Worm (Caenorhabditis elegans) whole organism, L4 larva: ENCODE data around the gene dcap-2.

Experiments
- F44E2.7 ChIP-seq: fragments of 200-800 bp; sonication (Bioruptor generic); IDR thresholded peaks from 2 replicates; pipeline ENCODE4 v2.1.2; 2022; ENCODE audit warnings: missing genetic modification characterization, missing compliant biosample characterization
- Y48G9A.11 ChIP-seq: fragments of 200-800 bp; sonication (Bioruptor generic); IDR thresholded peaks from 2 replicates; pipeline ENCODE4 v1.3.6; 2022; ENCODE audit warnings: missing genetic modification reagents, missing genetic modification characterization, missing compliant biosample characterization
- Y5F2A.4 ChIP-seq: fragments of 200-800 bp; sonication (Bioruptor generic); optimal IDR thresholded peaks from 2 replicates; lab custom pipeline; 2018; ENCODE audit warnings: mild to moderate bottlenecking, missing genetic modification characterization, missing compliant biosample characterization
- ZK546.5 ChIP-seq, 2 experiments: sonication (generic microtip); optimal IDR thresholded peaks; 2 replicates each; lab custom pipeline; 2017; ENCODE audit warnings: missing biosample characterization in 2 of 2, missing genetic modification characterization in 2 of 2
- aly-2 ChIP-seq: sonication (generic microtip); optimal IDR thresholded peaks from 2 replicates; lab custom pipeline; 2018; ENCODE audit warnings: missing biosample characterization, missing genetic modification characterization
- ceh-20 ChIP-seq: fragments of 200-800 bp; sonication (Bioruptor generic); IDR thresholded peaks from 2 replicates; pipeline ENCODE4 v1.3.6; 2022; ENCODE audit warnings: missing genetic modification reagents, missing genetic modification characterization, missing compliant biosample characterization
- ceh-44 ChIP-seq: fragments of 200-800 bp; sonication (Bioruptor generic); IDR thresholded peaks from 2 replicates; pipeline ENCODE4 v1.3.6; 2022; ENCODE audit warnings: missing genetic modification reagents, missing genetic modification characterization, missing compliant biosample characterization
- ces-1 ChIP-seq: fragments of 150-350 bp; sonication (generic microtip); optimal IDR thresholded peaks from 4 replicates; lab custom pipeline; 2014; ENCODE audit warnings: missing biosample characterization, missing genetic modification reagents, missing genetic modification characterization
- cey-2 ChIP-seq: sonication (generic microtip); optimal IDR thresholded peaks from 3 replicates; lab custom pipeline; 2017; ENCODE audit warnings: missing genetic modification characterization, mild to moderate bottlenecking, missing compliant biosample characterization, antibody characterized with exemption, borderline replicate concordance; ENCODE audit not compliant: insufficient read depth
- ctbp-1 ChIP-seq: fragments of 200-800 bp; sonication (Bioruptor generic); IDR thresholded peaks from 2 replicates; pipeline ENCODE4 v1.3.6; 2022; ENCODE audit warnings: missing genetic modification reagents, missing genetic modification characterization, missing compliant biosample characterization
- daf-12 ChIP-seq: fragments of 150-350 bp; optimal IDR thresholded peaks from 2 replicates; lab custom pipeline; 2014; ENCODE audit warnings: missing biosample characterization, missing genetic modification reagents, missing genetic modification characterization
- daf-16 ChIP-seq, 3 experiments: sonication (generic microtip); optimal IDR thresholded peaks; 2 replicates each; lab custom pipeline; 2016 to 2017; ENCODE audit warnings: missing genetic modification characterization in 3 of 3, missing genetic modification reagents in 3 of 3, mild to moderate bottlenecking in 2 of 3, missing compliant biosample characterization in 2 of 3, missing biosample characterization in 1 of 3, moderate library complexity in 1 of 3
- daf-8 ChIP-seq: fragments of 200-800 bp; sonication (Bioruptor generic); IDR thresholded peaks from 2 replicates; pipeline ENCODE4 v1.3.6; 2022; ENCODE audit warnings: missing genetic modification characterization, missing compliant biosample characterization
- fkh-10 ChIP-seq: fragments of 150-350 bp; optimal IDR thresholded peaks from 2 replicates; lab custom pipeline; 2014; ENCODE audit warnings: missing biosample characterization, missing genetic modification reagents, missing genetic modification characterization
- hlh-11 ChIP-seq: fragments of 200-800 bp; sonication (Bioruptor generic); optimal IDR thresholded peaks from 2 replicates; lab custom pipeline; 2018; ENCODE audit warnings: mild to moderate bottlenecking, missing genetic modification characterization, missing compliant biosample characterization
- hlh-30 ChIP-seq: sonication (generic microtip); optimal IDR thresholded peaks from 2 replicates; lab custom pipeline; 2017; ENCODE audit warnings: antibody characterized with exemption, mild to moderate bottlenecking, missing genetic modification characterization, missing compliant biosample characterization; ENCODE audit not compliant: insufficient read depth
- jun-1 ChIP-seq: fragments of 150-350 bp; optimal IDR thresholded peaks from 2 replicates; lab custom pipeline; 2014; ENCODE audit warnings: missing biosample characterization, missing genetic modification reagents, missing genetic modification characterization
- lin-1 ChIP-seq: fragments of 200-800 bp; sonication (Bioruptor generic); IDR thresholded peaks from 2 replicates; pipeline ENCODE4 v1.3.6; 2022; ENCODE audit warnings: missing genetic modification reagents, missing genetic modification characterization, missing compliant biosample characterization
- lir-3 ChIP-seq: sonication (generic microtip); optimal IDR thresholded peaks from 2 replicates; lab custom pipeline; 2016; ENCODE audit warnings: mild to moderate bottlenecking, missing genetic modification characterization, missing compliant biosample characterization
- mes-2 ChIP-seq: sonication (generic microtip); optimal IDR thresholded peaks from 2 replicates; lab custom pipeline; 2016; ENCODE audit warnings: missing genotype, mild to moderate bottlenecking, missing genetic modification characterization, missing compliant biosample characterization; ENCODE audit not compliant: poor library complexity, severe bottlenecking
- mxl-3 ChIP-seq: fragments of 200-800 bp; sonication (Bioruptor generic); optimal IDR thresholded peaks from 2 replicates; lab custom pipeline; 2018; ENCODE audit warnings: mild to moderate bottlenecking, missing genetic modification characterization, missing compliant biosample characterization
- nhr-11 ChIP-seq: fragments of 150-350 bp; optimal IDR thresholded peaks from 2 replicates; lab custom pipeline; 2014; ENCODE audit warnings: missing biosample characterization, missing genetic modification characterization
- nhr-111 ChIP-seq: fragments of 200-800 bp; sonication (Bioruptor generic); optimal IDR thresholded peaks from 2 replicates; lab custom pipeline; 2018; ENCODE audit warnings: mild to moderate bottlenecking, missing genetic modification characterization, missing compliant biosample characterization
- nhr-237 ChIP-seq: sonication (generic microtip); optimal IDR thresholded peaks from 2 replicates; lab custom pipeline; 2017; ENCODE audit warnings: missing biosample characterization, missing genetic modification characterization
- nhr-25 ChIP-seq: sonication (generic microtip); optimal IDR thresholded peaks from 2 replicates; lab custom pipeline; 2017; ENCODE audit warnings: missing genetic modification characterization, mild to moderate bottlenecking, missing compliant biosample characterization, antibody characterized with exemption, moderate library complexity, borderline replicate concordance; ENCODE audit not compliant: insufficient read depth
- nhr-28 ChIP-seq: fragments of 150-350 bp; optimal IDR thresholded peaks from 2 replicates; lab custom pipeline; 2014; ENCODE audit warnings: missing biosample characterization, missing genetic modification characterization
- nhr-6 ChIP-seq: fragments of 150-350 bp; optimal IDR thresholded peaks from 2 replicates; lab custom pipeline; 2014; ENCODE audit warnings: missing biosample characterization, missing genetic modification characterization
- nhr-76 ChIP-seq: fragments of 150-350 bp; optimal IDR thresholded peaks from 2 replicates; lab custom pipeline; 2014; ENCODE audit warnings: missing biosample characterization, missing genetic modification characterization
- php-3 ChIP-seq: fragments of 200-800 bp; sonication (Bioruptor generic); IDR thresholded peaks from 2 replicates; pipeline ENCODE4 v1.3.6; 2022; ENCODE audit warnings: missing genetic modification reagents, missing genetic modification characterization, missing compliant biosample characterization
- set-16 ChIP-seq: fragments of 200-800 bp; sonication (Bioruptor generic); IDR thresholded peaks from 2 replicates; pipeline ENCODE4 v1.3.6; 2022; ENCODE audit warnings: missing genetic modification reagents, missing genetic modification characterization, missing compliant biosample characterization
- skn-1 ChIP-seq: fragments of 150-350 bp; optimal IDR thresholded peaks from 2 replicates; lab custom pipeline; 2014; ENCODE audit warnings: missing biosample characterization, missing genetic modification characterization
- spr-1 ChIP-seq: sonication (generic microtip); optimal IDR thresholded peaks from 2 replicates; lab custom pipeline; 2016; ENCODE audit warnings: mild to moderate bottlenecking, missing genetic modification characterization, missing compliant biosample characterization
- spr-3 ChIP-seq: fragments of 200-800 bp; sonication (Bioruptor generic); optimal IDR thresholded peaks from 2 replicates; lab custom pipeline; 2018; ENCODE audit warnings: mild to moderate bottlenecking, missing genetic modification characterization, missing compliant biosample characterization
- tag-97 ChIP-seq: fragments of 200-800 bp; sonication (Bioruptor generic); IDR thresholded peaks from 2 replicates; pipeline ENCODE4 v1.3.6; 2022; ENCODE audit warnings: missing genetic modification characterization, missing compliant biosample characterization
- vab-7 ChIP-seq: fragments of 200-800 bp; sonication (Bioruptor generic); IDR thresholded peaks from 2 replicates; pipeline ENCODE4 v1.3.6; 2022; ENCODE audit warnings: missing genetic modification reagents, missing genetic modification characterization, missing compliant biosample characterization
- zag-1 ChIP-seq: fragments of 150-350 bp; optimal IDR thresholded peaks from 2 replicates; lab custom pipeline; 2014; ENCODE audit warnings: missing biosample characterization, missing genetic modification characterization
- zfp-2 ChIP-seq: sonication (generic microtip); optimal IDR thresholded peaks from 2 replicates; lab custom pipeline; 2016; ENCODE audit warnings: mild to moderate bottlenecking, missing genetic modification characterization, missing compliant biosample characterization
- ztf-11 ChIP-seq: fragments of 150-350 bp; optimal IDR thresholded peaks from 2 replicates; lab custom pipeline; 2014; ENCODE audit warnings: missing biosample characterization, missing genetic modification characterization

dcap-2 gene

DNA sequence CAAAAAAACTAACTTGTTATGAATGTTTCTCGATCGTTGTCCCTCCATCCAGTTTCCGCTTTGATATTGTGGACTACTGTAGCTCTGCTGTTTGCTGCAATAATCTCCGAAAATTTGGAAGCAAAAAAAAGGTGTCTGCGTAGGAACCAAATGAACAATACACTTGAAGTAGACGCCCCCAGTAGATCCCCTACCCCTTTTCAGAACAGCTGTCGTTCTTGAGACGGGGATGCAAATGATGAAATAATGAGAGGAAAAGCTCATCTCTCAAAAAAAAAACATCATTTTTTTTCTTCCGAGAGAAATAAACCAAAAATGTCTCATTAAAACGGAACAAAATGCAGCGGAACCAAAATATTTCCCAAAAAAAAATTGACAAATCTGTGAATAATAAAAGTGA is 35.7 kb upstream of the dcap-2 start:
- TF ChIP-seq nhr-28 (no peak), spr-1 (tag; lab: Kevin White, UChicago) (no peak), spr-3 (GFP tag; lab: Kevin White, UChicago) (no peak), nhr-237 (no peak), nhr-11 (tag; lab: Kevin White, UChicago) (no peak), hlh-30 (tag; lab: Kevin White, UChicago) (no peak), nhr-6 (no peak), vab-7 (GFP tag; lab: Robert Waterston, UW) (no peak), set-16 (GFP tag; lab: Robert Waterston, UW) (no peak), zfp-2 (tag; lab: Kevin White, UChicago) (no peak), daf-16 (GFP tag; optimal IDR thresholded peaks at IDR 0.05; lab: Kevin White, UChicago) (no peak), daf-16 (tag; optimal IDR thresholded peaks at IDR 0.05; lab: Kevin White, UChicago) (no peak), ctbp-1 (GFP tag; lab: Robert Waterston, UW) (no peak), daf-12 (tag; lab: Kevin White, UChicago) (no peak), F44E2.7 (no peak), nhr-25 (tag; lab: Kevin White, UChicago) (no peak), mxl-3 (GFP tag; lab: Kevin White, UChicago) (no peak), cey-2 (no peak), ceh-20 (GFP tag; lab: Robert Waterston, UW) (no peak)

DNA sequence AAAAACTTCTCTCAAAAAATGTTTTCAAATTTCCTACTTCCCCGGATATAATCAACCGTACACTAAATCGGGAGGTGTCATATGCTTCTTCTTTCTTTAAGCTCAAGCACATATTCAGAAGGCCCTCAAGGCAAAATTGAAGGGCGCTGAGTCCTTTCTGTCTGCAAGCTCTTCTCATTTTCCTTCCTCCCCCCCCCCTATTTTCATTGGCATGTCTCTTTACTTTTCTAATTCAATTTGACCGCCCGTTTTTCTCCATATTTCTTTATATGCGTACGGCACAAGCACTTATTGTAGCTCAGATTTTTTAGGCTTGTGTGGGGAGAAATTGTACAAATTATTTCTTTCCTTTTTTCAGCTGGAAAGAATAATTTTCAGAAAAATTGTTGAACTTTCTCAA is 33.8 kb upstream of the dcap-2 start:
- no peak for TF ChIP-seq nhr-76 (tag; lab: Kevin White, UChicago)
- peak; percentile 17 for TF ChIP-seq fkh-10 (GFP tag; lab: Kevin White, UChicago)

DNA sequence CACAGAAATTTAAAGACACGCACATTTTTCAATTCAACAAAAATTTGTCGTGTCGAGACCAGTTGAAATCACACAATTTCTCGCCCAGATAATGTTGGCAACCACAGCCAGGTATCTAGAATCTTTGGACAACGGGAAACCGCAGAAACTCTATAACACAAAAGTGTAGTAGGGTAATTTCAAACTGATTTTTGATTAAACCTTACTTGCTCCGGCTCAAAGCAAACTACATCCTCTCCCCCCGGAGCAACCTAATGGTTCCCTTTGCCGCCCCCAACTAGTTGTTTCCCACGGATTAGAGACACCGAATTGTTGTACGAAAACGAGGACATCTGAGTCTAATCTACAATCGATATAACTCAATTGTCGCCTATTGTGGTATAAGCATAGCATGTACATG is 32.7 kb upstream of the dcap-2 start:
- TF ChIP-seq tag-97 (GFP tag; lab: Robert Waterston, UW) (no peak), php-3 (GFP tag; lab: Robert Waterston, UW) (no peak), F44E2.7 (no peak), ceh-44 (GFP tag; lab: Robert Waterston, UW) (no peak), skn-1 (tag; lab: Kevin White, UChicago) (no peak), Y5F2A.4 (GFP tag; lab: Kevin White, UChicago) (no peak), hlh-11 (tag; lab: Kevin White, UChicago) (no peak), aly-2 (tag; lab: Kevin White, UChicago) (no peak), lir-3 (no peak), ZK546.5 (tag; optimal IDR thresholded peaks at IDR 0.05; lab: Kevin White, UChicago) (no peak), ztf-11 (tag; lab: Kevin White, UChicago) (no peak), zag-1 (tag; lab: Kevin White, UChicago) (no peak), Y48G9A.11 (GFP tag; lab: Robert Waterston, UW) (no peak)

DNA sequence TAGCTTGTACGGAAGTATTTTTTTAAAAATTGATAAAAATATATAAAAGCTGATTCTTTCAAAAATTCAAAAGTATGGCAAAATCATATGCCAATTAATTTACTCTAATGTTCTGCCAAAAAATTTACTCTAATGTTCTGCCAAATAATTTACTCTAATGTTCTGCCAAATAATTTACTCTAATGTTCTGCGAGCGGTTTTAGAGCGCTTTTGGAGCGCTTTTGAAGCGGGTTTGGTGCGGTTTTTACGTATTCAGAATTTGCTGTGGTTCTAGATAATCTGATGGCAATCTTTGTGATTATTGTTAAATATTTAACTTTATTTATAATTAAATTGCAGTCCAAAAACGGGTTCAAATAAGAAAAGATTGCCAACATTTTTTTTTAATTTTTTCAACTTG is 27.7 kb upstream of the dcap-2 start:
- TF ChIP-seq Y48G9A.11 (GFP tag; lab: Robert Waterston, UW) (no peak), ces-1 (GFP tag; lab: Kevin White, UChicago) (no peak), mes-2 (tag; lab: Kevin White, UChicago) (no peak), jun-1 (no peak), nhr-111 (no peak), nhr-6 (no peak), daf-8 (no peak), lin-1 (GFP tag; lab: Robert Waterston, UW) (no peak)
